Worm (Caenorhabditis elegans) whole organism, young adult: Measurements from ENCODE around the gene unc-58.

Experiments
- let-526 ChIP-seq: fragments of 200-800 bp; sonication (Bioruptor generic); IDR thresholded peaks from 2 replicates; pipeline ENCODE4 v1.3.6; 2022; ENCODE audit warnings: missing genetic modification reagents, missing genetic modification characterization, missing compliant biosample characterization
- lsy-27 ChIP-seq: sonication (generic microtip); optimal IDR thresholded peaks from 2 replicates; lab custom pipeline; 2017; ENCODE audit warnings: missing genetic modification characterization, mild to moderate bottlenecking, missing compliant biosample characterization, antibody characterized with exemption, missing genotype, borderline replicate concordance; ENCODE audit not compliant: insufficient read depth
- madf-6 ChIP-seq: fragments of 200-800 bp; sonication (Bioruptor generic); IDR thresholded peaks from 2 replicates; pipeline ENCODE4 v1.3.6; 2022; ENCODE audit warnings: missing genetic modification reagents, missing genetic modification characterization, missing compliant biosample characterization
- tbx-9 ChIP-seq: sonication (generic microtip); optimal IDR thresholded peaks from 2 replicates; lab custom pipeline; 2016; ENCODE audit warnings: borderline replicate concordance, missing genetic modification characterization, inconsistent platforms, missing compliant biosample characterization

DNA sequence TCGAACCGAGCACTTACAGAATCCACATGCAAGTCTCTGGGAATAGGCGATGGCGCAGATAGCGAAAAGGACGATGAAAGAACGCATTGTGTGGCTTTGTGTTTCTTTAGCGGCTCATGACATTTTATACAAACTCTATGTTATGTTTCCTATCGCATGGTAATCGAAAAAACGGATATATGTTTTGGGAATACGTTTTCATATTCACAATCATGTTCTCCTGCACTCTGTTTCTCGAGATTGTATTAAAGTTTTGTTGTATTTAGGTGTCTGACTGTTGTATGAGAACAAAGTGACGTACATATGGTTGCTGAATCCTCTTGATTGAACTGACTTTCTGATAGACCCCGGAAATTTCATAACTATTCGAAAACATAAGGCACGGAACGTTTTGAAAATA, 74.7 kb downstream of the unc-58 start, which contains the start of gene ZC373.2:
- TF ChIP-seq lsy-27 (tag; lab: Kevin White, UChicago) (no peak), tbx-9 (tag; lab: Kevin White, UChicago) (no peak), madf-6 (GFP tag; lab: Robert Waterston, UW) (no peak), let-526 (GFP tag; lab: Robert Waterston, UW) (no peak)
